Fruit fly (Drosophila melanogaster) whole organism, embryonic: Measurements from ENCODE around the gene Tep2.
A peak's percentile ranks its signal among the peaks of the same experiment; 100 is the strongest.

Experiments
- ATbp ChIP-seq: fragments of 200-800 bp; sonication (Bioruptor generic); optimal IDR thresholded peaks from 2 replicates; lab custom pipeline; 2017; ENCODE audit warnings: missing biosample characterization, mild to moderate bottlenecking, missing genetic modification characterization, missing genetic modification reagents
- Ada2b ChIP-seq: fragments of 200-800 bp; sonication (Bioruptor generic); IDR thresholded peaks from 2 replicates; pipeline ENCODE4 v1.3.6; 2022; ENCODE audit warnings: missing biosample characterization, missing genetic modification characterization
- CG10321 ChIP-seq: fragments of 200-800 bp; sonication (Bioruptor generic); IDR thresholded peaks from 2 replicates; pipeline ENCODE4 v1.3.6; 2022; ENCODE audit warnings: missing biosample characterization, missing genetic modification characterization
- CG10462 ChIP-seq: fragments of 200-800 bp; sonication (Bioruptor generic); optimal IDR thresholded peaks from 2 replicates; lab custom pipeline; 2016; ENCODE audit warnings: missing biosample characterization, missing genetic modification characterization
- CG11093 ChIP-seq: fragments of 200-800 bp; sonication (Bioruptor generic); IDR thresholded peaks from 3 replicates; pipeline ENCODE4 v1.3.6; 2022; ENCODE audit warnings: missing biosample characterization, missing genetic modification characterization
- CG13894 ChIP-seq: fragments of 200-800 bp; sonication (Bioruptor generic); optimal IDR thresholded peaks from 3 replicates; lab custom pipeline; 2018; ENCODE audit warnings: missing biosample characterization, mild to moderate bottlenecking, missing genetic modification characterization, moderate library complexity
- CG15601 ChIP-seq: fragments of 200-800 bp; sonication (Bioruptor generic); optimal IDR thresholded peaks from 3 replicates; lab custom pipeline; 2019; ENCODE audit warnings: missing biosample characterization, mild to moderate bottlenecking, missing genetic modification characterization, moderate library complexity
- CG17385 ChIP-seq: fragments of 200-800 bp; sonication (Bioruptor generic); optimal IDR thresholded peaks from 3 replicates; lab custom pipeline; 2018; ENCODE audit warnings: missing biosample characterization, mild to moderate bottlenecking, missing genetic modification characterization
- CG17912 ChIP-seq: fragments of 200-800 bp; sonication (Bioruptor generic); optimal IDR thresholded peaks from 2 replicates; lab custom pipeline; 2018; ENCODE audit warnings: missing biosample characterization, mild to moderate bottlenecking, missing genetic modification characterization
- CG18011 ChIP-seq: fragments of 200-800 bp; sonication (Bioruptor generic); optimal IDR thresholded peaks from 2 replicates; lab custom pipeline; 2017; ENCODE audit warnings: missing biosample characterization, missing genetic modification characterization, mild to moderate bottlenecking, moderate library complexity, missing genotype
- CG2129 ChIP-seq: fragments of 200-800 bp; sonication (Bioruptor generic); IDR thresholded peaks from 2 replicates; pipeline ENCODE4 v1.3.6; 2022; ENCODE audit warnings: missing biosample characterization, missing genetic modification characterization; ENCODE audit not compliant: partially characterized antibody
- CG34376 ChIP-seq: fragments of 200-800 bp; sonication (Bioruptor generic); optimal IDR thresholded peaks from 2 replicates; lab custom pipeline; 2018; ENCODE audit warnings: missing biosample characterization, mild to moderate bottlenecking, missing genetic modification characterization
- CG4730 ChIP-seq: fragments of 200-800 bp; sonication (Bioruptor generic); IDR thresholded peaks from 2 replicates; pipeline ENCODE4 v1.3.6; 2022; ENCODE audit warnings: missing biosample characterization, missing genetic modification characterization
- CG5180 ChIP-seq: fragments of 200-800 bp; sonication (Bioruptor generic); optimal IDR thresholded peaks from 3 replicates; lab custom pipeline; 2017; ENCODE audit warnings: missing biosample characterization, missing genetic modification characterization, mild to moderate bottlenecking, moderate library complexity, missing genetic modification reagents
- CG8281 ChIP-seq: fragments of 200-800 bp; sonication (Bioruptor generic); optimal IDR thresholded peaks from 2 replicates; lab custom pipeline; 2018; ENCODE audit warnings: missing biosample characterization, mild to moderate bottlenecking, missing genetic modification characterization, moderate library complexity
- CG8359 ChIP-seq: fragments of 200-800 bp; sonication (Bioruptor generic); optimal IDR thresholded peaks from 2 replicates; lab custom pipeline; 2017; ENCODE audit warnings: missing biosample characterization, mild to moderate bottlenecking, missing genetic modification characterization, borderline replicate concordance
- CHES-1-like ChIP-seq: fragments of 200-800 bp; sonication (Bioruptor generic); optimal IDR thresholded peaks from 2 replicates; lab custom pipeline; 2016; ENCODE audit warnings: missing biosample characterization, missing genetic modification characterization
- Camta ChIP-seq: fragments of 200-800 bp; sonication (Bioruptor generic); optimal IDR thresholded peaks from 2 replicates; lab custom pipeline; 2016; ENCODE audit warnings: missing biosample characterization, missing genetic modification characterization
- Deaf1 ChIP-seq: fragments of 200-800 bp; optimal IDR thresholded peaks from 3 replicates; lab custom pipeline; 2019; ENCODE audit warnings: missing biosample characterization, mild to moderate bottlenecking, missing genetic modification characterization, moderate library complexity
- Ets65A ChIP-seq: fragments of 200-800 bp; sonication (Bioruptor generic); peaks from one replicate; lab custom pipeline; 2016; ENCODE audit warnings: missing biosample characterization, missing genetic modification characterization
- Hey ChIP-seq: fragments of 200-800 bp; sonication (Bioruptor generic); optimal IDR thresholded peaks from 3 replicates; lab custom pipeline; 2018; ENCODE audit warnings: missing biosample characterization, mild to moderate bottlenecking, missing genetic modification characterization
- MTF-1 ChIP-seq: fragments of 200-800 bp; sonication (Bioruptor generic); optimal IDR thresholded peaks from 2 replicates; lab custom pipeline; 2018; ENCODE audit warnings: missing biosample characterization, mild to moderate bottlenecking, missing genetic modification characterization, borderline replicate concordance
- Mad ChIP-seq: fragments of 200-800 bp; sonication (Bioruptor generic); optimal IDR thresholded peaks from 2 replicates; lab custom pipeline; 2016; ENCODE audit warnings: missing biosample characterization, missing genetic modification characterization
- Xrp1 ChIP-seq: fragments of 200-800 bp; sonication (Bioruptor generic); IDR thresholded peaks from 2 replicates; pipeline ENCODE4 v1.3.6; 2022; ENCODE audit warnings: missing biosample characterization, missing genetic modification characterization
- al ChIP-seq: fragments of 200-800 bp; sonication (Bioruptor generic); IDR thresholded peaks from 2 replicates; pipeline ENCODE4 v1.3.6; 2022; ENCODE audit warnings: missing biosample characterization, missing genetic modification characterization
- chinmo ChIP-seq: fragments of 200-800 bp; sonication (Bioruptor generic); IDR thresholded peaks from 4 replicates; pipeline ENCODE4 v1.3.6; 2022; ENCODE audit warnings: missing biosample characterization, missing genetic modification characterization; ENCODE audit not compliant: partially characterized antibody
- crp ChIP-seq, 2 experiments: fragments of 200-800 bp; sonication (Bioruptor generic); optimal IDR thresholded peaks; 2 replicates in 1 of 2; 3 replicates in 1 of 2; lab custom pipeline; 2017; ENCODE audit warnings: missing biosample characterization in 2 of 2, missing genetic modification characterization in 2 of 2, mild to moderate bottlenecking in 1 of 2, moderate library complexity in 1 of 2
- exex ChIP-seq: fragments of 200-800 bp; sonication (Bioruptor generic); optimal IDR thresholded peaks from 4 replicates; lab custom pipeline; 2018; ENCODE audit warnings: missing biosample characterization, mild to moderate bottlenecking, missing genetic modification characterization, moderate library complexity
- gcm2 ChIP-seq: fragments of 200-800 bp; sonication (Bioruptor generic); optimal IDR thresholded peaks from 2 replicates; lab custom pipeline; 2016; ENCODE audit warnings: missing biosample characterization, missing genetic modification characterization
- grn ChIP-seq: fragments of 200-800 bp; sonication (Bioruptor generic); optimal IDR thresholded peaks from 3 replicates; lab custom pipeline; 2017; ENCODE audit warnings: missing biosample characterization, missing genetic modification characterization
- her ChIP-seq: fragments of 200-800 bp; sonication (Bioruptor generic); optimal IDR thresholded peaks from 2 replicates; lab custom pipeline; 2016; ENCODE audit warnings: missing biosample characterization, missing genetic modification characterization
- hkb ChIP-seq, 2 experiments: fragments of 200-800 bp in 1 of 2; fragments of >200 bp in 1 of 2; sonication (Bioruptor generic) in 1 of 2; IDR thresholded peaks in 1 of 2; optimal IDR thresholded peaks in 1 of 2; 2 replicates each; pipeline versions ENCODE4 v1.3.6 to Lab custom; 2017 to 2022; ENCODE audit warnings: missing biosample characterization in 1 of 2, missing genetic modification characterization in 1 of 2
- ken ChIP-seq: fragments of 200-800 bp; sonication (Bioruptor generic); IDR thresholded peaks from 3 replicates; pipeline ENCODE4 v1.3.6; 2022; ENCODE audit warnings: missing biosample characterization, missing genetic modification characterization
- lab ChIP-seq: fragments of 200-800 bp; sonication (Bioruptor generic); optimal IDR thresholded peaks from 3 replicates; lab custom pipeline; 2017; ENCODE audit warnings: missing biosample characterization, missing genetic modification characterization, mild to moderate bottlenecking, moderate library complexity, missing genetic modification reagents
- lmd ChIP-seq: fragments of 200-800 bp; sonication (Bioruptor generic); IDR thresholded peaks from 2 replicates; pipeline ENCODE4 v1.3.6; 2022; ENCODE audit warnings: missing biosample characterization, missing genetic modification characterization
- nerfin-1 ChIP-seq: fragments of 200-800 bp; sonication (Bioruptor generic); optimal IDR thresholded peaks from 3 replicates; lab custom pipeline; 2019; ENCODE audit warnings: missing biosample characterization, mild to moderate bottlenecking, missing genetic modification characterization, moderate library complexity
- pb ChIP-seq: fragments of 200-800 bp; sonication (Bioruptor generic); optimal IDR thresholded peaks from 3 replicates; lab custom pipeline; 2016; ENCODE audit warnings: missing biosample characterization, missing genetic modification characterization
- row ChIP-seq: fragments of 200-800 bp; sonication (Bioruptor generic); IDR thresholded peaks from 3 replicates; pipeline ENCODE4 v1.3.6; 2022; ENCODE audit warnings: missing biosample characterization, missing genetic modification characterization
- sd ChIP-seq: fragments of 200-800 bp; sonication (Bioruptor generic); optimal IDR thresholded peaks from 3 replicates; lab custom pipeline; 2018; ENCODE audit warnings: missing biosample characterization, mild to moderate bottlenecking, missing genetic modification characterization, moderate library complexity
- seq ChIP-seq: fragments of 200-800 bp; sonication (Bioruptor generic); IDR thresholded peaks from 2 replicates; pipeline ENCODE4 v1.3.6; 2022; ENCODE audit warnings: missing biosample characterization, missing genetic modification characterization
- tgo ChIP-seq: fragments of 200-800 bp; sonication (Bioruptor generic); IDR thresholded peaks from 3 replicates; pipeline ENCODE4 v1.3.6; 2022; ENCODE audit warnings: missing biosample characterization, missing genetic modification characterization
- unpg ChIP-seq: fragments of 200-800 bp; sonication (Bioruptor generic); optimal IDR thresholded peaks from 3 replicates; lab custom pipeline; 2018; ENCODE audit warnings: missing biosample characterization, mild to moderate bottlenecking, missing genetic modification characterization, moderate library complexity
- zen ChIP-seq: fragments of 200-800 bp; sonication (Bioruptor generic); optimal IDR thresholded peaks from 3 replicates; lab custom pipeline; 2018; ENCODE audit warnings: missing biosample characterization, mild to moderate bottlenecking, missing genetic modification characterization, moderate library complexity
- zf30C ChIP-seq: fragments of 200-800 bp; sonication (Bioruptor generic); optimal IDR thresholded peaks from 3 replicates; lab custom pipeline; 2018; ENCODE audit warnings: missing biosample characterization, mild to moderate bottlenecking, missing genetic modification characterization

Tep2 gene

dm6 chr2L:7692583-7693080 lies 8.8 kb downstream of the Tep2 start, which contains the start of the genes CG7025 and CG43235:
TSS of gene CG7025 (minus strand) at chr2L:7692683.
TSS of gene CG43235 (plus strand) at chr2L:7693030.
- peak; percentile 32 for TF ChIP-seq exex (tag; lab: Kevin White, UChicago)
- no peak for TF ChIP-seq CG15601 (tag; lab: Kevin White, UChicago)

dm6 chr2L:7690961-7691360 lies 10.4 kb downstream of the Tep2 start, which contains the start of gene CG18585:
TSS of gene CG18585 (minus strand) at chr2L:7691061.
- no peak for TF ChIP-seq nerfin-1 (tag; lab: Kevin White, UChicago)
- no peak for TF ChIP-seq Deaf1 (tag; lab: Kevin White, UChicago)
- no peak for TF ChIP-seq Camta (GFP tag; lab: Kevin White, UChicago)
- TF ChIP-seq Ada2b (GFP tag; lab: Robert Waterston, UW) = no peak
- TF ChIP-seq her (GFP tag; lab: Kevin White, UChicago) = no peak
- TF ChIP-seq Mad (GFP tag; lab: Kevin White, UChicago) = no peak
- no peak for TF ChIP-seq CG11093 (GFP tag; lab: Robert Waterston, UW)
- TF ChIP-seq MTF-1 (GFP tag; lab: Kevin White, UChicago) = no peak
- no peak for TF ChIP-seq CG8281 (tag; lab: Kevin White, UChicago)
- no peak for TF ChIP-seq zen (tag; lab: Kevin White, UChicago)
- no peak for TF ChIP-seq CG10321 (GFP tag; lab: Robert Waterston, UW)
- no peak for TF ChIP-seq hkb (optimal IDR thresholded peaks at IDR 0.05; lab: Kevin White, UChicago)
- TF ChIP-seq hkb (GFP tag; IDR thresholded peaks at IDR 0.05; lab: Robert Waterston, UW) = no peak

- TF ChIP-seq grn (GFP tag; lab: Kevin White, UChicago) (peak; percentile 66), al (GFP tag; lab: Robert Waterston, UW) (no peak), CG15601 (tag; lab: Kevin White, UChicago) (no peak), ATbp (GFP tag; lab: Kevin White, UChicago) (no peak), CG17385 (GFP tag; lab: Kevin White, UChicago) (no peak), row (GFP tag; lab: Robert Waterston, UW) (no peak), chinmo (GFP tag; lab: Robert Waterston, UW) (no peak), tgo (GFP tag; lab: Robert Waterston, UW) (no peak), Ets65A (peak; percentile 36), unpg (GFP tag; lab: Kevin White, UChicago) (no peak), pb (GFP tag; lab: Kevin White, UChicago) (no peak), sd (tag; lab: Kevin White, UChicago) (peak; percentile 80), CG8359 (no peak), seq (GFP tag; lab: Robert Waterston, UW) (no peak), crp (GFP tag; optimal IDR thresholded peaks at IDR 0.05; lab: Kevin White, UChicago) (no peak), Camta (GFP tag; lab: Kevin White, UChicago) (no peak), exex (tag; lab: Kevin White, UChicago) (peak; percentile 83), CHES-1-like (no peak), CG10321 (GFP tag; lab: Robert Waterston, UW) (no peak), MTF-1 (GFP tag; lab: Kevin White, UChicago) (no peak)
- TF ChIP-seq, all 482 proteins: peak for 4
These were observed 11.0 kb downstream of the Tep2 start for dm6 chr2L:7690449-7690848.

dm6 chr2L:7685290-7685689 lies 16.1 kb downstream of the Tep2 start:
- TF ChIP-seq CG13894 = no peak
- TF ChIP-seq CG10462 = no peak
- TF ChIP-seq ken (GFP tag; lab: Robert Waterston, UW) = no peak
- TF ChIP-seq CG4730 (GFP tag; lab: Robert Waterston, UW) = no peak
- no peak for TF ChIP-seq CG18011 (GFP tag; lab: Kevin White, UChicago)
- no peak for TF ChIP-seq zf30C (GFP tag; lab: Kevin White, UChicago)
- peak; percentile 36 for TF ChIP-seq Hey (tag; lab: Kevin White, UChicago)
- TF ChIP-seq CG2129 (GFP tag; lab: Robert Waterston, UW) = no peak
- peak; percentile 83 for TF ChIP-seq lab (GFP tag; lab: Kevin White, UChicago)
- TF ChIP-seq Xrp1 (GFP tag; lab: Robert Waterston, UW) = no peak
- TF ChIP-seq CG17912 (GFP tag; lab: Kevin White, UChicago) = no peak
- TF ChIP-seq CG5180 = no peak
- no peak for TF ChIP-seq gcm2 (GFP tag; lab: Kevin White, UChicago)
- TF ChIP-seq CG34376 (GFP tag; lab: Kevin White, UChicago) = peak; percentile 97
- peak; percentile 97 for TF ChIP-seq sd (tag; lab: Kevin White, UChicago)
- TF ChIP-seq lmd (GFP tag; lab: Robert Waterston, UW) = no peak
